Fruit fly (Drosophila melanogaster) whole organism, embryonic: ENCODE results near the gene CG42764.

Source experiments
- CG10267 ChIP-seq: fragments of 200-800 bp; sonication (Bioruptor generic); optimal IDR thresholded peaks from 2 replicates; lab custom pipeline; 2018; ENCODE audit warnings: missing biosample characterization, mild to moderate bottlenecking, missing genetic modification characterization, moderate library complexity
- CG10543 ChIP-seq: fragments of 200-800 bp; sonication (Bioruptor generic); optimal IDR thresholded peaks from 3 replicates; lab custom pipeline; 2017; ENCODE audit warnings: missing biosample characterization, mild to moderate bottlenecking, missing genetic modification characterization, moderate library complexity
- CG10654 ChIP-seq: fragments of 200-800 bp; sonication (Bioruptor generic); optimal IDR thresholded peaks from 2 replicates; lab custom pipeline; 2016; ENCODE audit warnings: missing biosample characterization, missing genetic modification characterization
- CG11085 ChIP-seq: fragments of 200-800 bp; sonication (Bioruptor generic); IDR thresholded peaks from 2 replicates; pipeline ENCODE4 v1.3.6; 2022; ENCODE audit warnings: missing biosample characterization, missing genetic modification characterization
- CG11560 ChIP-seq: fragments of 200-800 bp; sonication (Bioruptor generic); IDR thresholded peaks from 3 replicates; pipeline ENCODE4 v1.3.6; 2022; ENCODE audit warnings: missing biosample characterization, missing genetic modification characterization
- CG11723 ChIP-seq: fragments of 200-800 bp; sonication (Bioruptor generic); optimal IDR thresholded peaks from 2 replicates; lab custom pipeline; 2017; ENCODE audit warnings: missing biosample characterization, mild to moderate bottlenecking, missing genetic modification characterization
- CG12219 ChIP-seq: fragments of 200-800 bp; sonication (Bioruptor generic); optimal IDR thresholded peaks from 3 replicates; lab custom pipeline; 2018; ENCODE audit warnings: missing biosample characterization, mild to moderate bottlenecking, missing genetic modification characterization
- CG13424 ChIP-seq: fragments of 200-800 bp; sonication (Bioruptor generic); optimal IDR thresholded peaks from 2 replicates; lab custom pipeline; 2019; ENCODE audit warnings: missing biosample characterization, mild to moderate bottlenecking, missing genetic modification characterization, moderate library complexity
- CG13624 ChIP-seq: fragments of 200-800 bp; sonication (Bioruptor generic); optimal IDR thresholded peaks from 2 replicates; lab custom pipeline; 2016; ENCODE audit warnings: missing biosample characterization, missing genetic modification characterization
- CG14667 ChIP-seq: fragments of 200-800 bp; sonication (Bioruptor generic); IDR thresholded peaks from 2 replicates; pipeline ENCODE4 v1.3.6; 2022; ENCODE audit warnings: missing biosample characterization, missing genetic modification characterization
- CG15479 ChIP-seq: fragments of 200-800 bp; sonication (Bioruptor generic); optimal IDR thresholded peaks from 3 replicates; lab custom pipeline; 2019; ENCODE audit warnings: missing biosample characterization, mild to moderate bottlenecking, missing genetic modification characterization, moderate library complexity
- CG1647 ChIP-seq: fragments of 200-800 bp; sonication (Bioruptor generic); optimal IDR thresholded peaks from 3 replicates; lab custom pipeline; 2016; ENCODE audit warnings: missing biosample characterization, missing genetic modification characterization
- CG17568 ChIP-seq: fragments of 200-800 bp; sonication (Bioruptor generic); optimal IDR thresholded peaks from 2 replicates; lab custom pipeline; 2018; ENCODE audit warnings: missing biosample characterization, mild to moderate bottlenecking, missing genetic modification characterization, moderate library complexity
- CG17802 ChIP-seq: fragments of 200-800 bp; sonication (Bioruptor generic); optimal IDR thresholded peaks from 2 replicates; lab custom pipeline; 2018; ENCODE audit warnings: missing biosample characterization, mild to moderate bottlenecking, missing genetic modification characterization, moderate library complexity
- CG18764 ChIP-seq: fragments of 200-800 bp; sonication (Bioruptor generic); optimal IDR thresholded peaks from 3 replicates; lab custom pipeline; 2016; ENCODE audit warnings: missing biosample characterization, missing genetic modification characterization
- CG2678 ChIP-seq: fragments of 200-800 bp; sonication (Bioruptor generic); optimal IDR thresholded peaks from 3 replicates; lab custom pipeline; 2019; ENCODE audit warnings: missing biosample characterization, mild to moderate bottlenecking, missing genetic modification characterization, moderate library complexity
- CG34422 ChIP-seq: fragments of 200-800 bp; sonication (Bioruptor generic); IDR thresholded peaks from 3 replicates; pipeline ENCODE4 v1.3.6; 2022; ENCODE audit warnings: missing biosample characterization, missing genetic modification characterization
- CG3838 ChIP-seq: fragments of 200-800 bp; sonication (Bioruptor generic); optimal IDR thresholded peaks from 3 replicates; lab custom pipeline; 2016; ENCODE audit warnings: missing biosample characterization, missing genetic modification characterization
- CG42726 ChIP-seq: fragments of 200-800 bp; sonication (Bioruptor generic); IDR thresholded peaks from 2 replicates; pipeline ENCODE4 v1.3.6; 2022; ENCODE audit warnings: missing biosample characterization, missing genetic modification characterization; ENCODE audit not compliant: partially characterized antibody
- CG4328 ChIP-seq: fragments of 200-800 bp; sonication (Bioruptor generic); optimal IDR thresholded peaks from 3 replicates; lab custom pipeline; 2017; ENCODE audit warnings: missing biosample characterization, missing genetic modification reagents, missing genetic modification characterization
- CG4707 ChIP-seq: fragments of 200-800 bp; sonication (Bioruptor generic); optimal IDR thresholded peaks from 2 replicates; lab custom pipeline; 2018; ENCODE audit warnings: missing biosample characterization, mild to moderate bottlenecking, missing genetic modification characterization, moderate library complexity
- CG6689 ChIP-seq: fragments of 200-800 bp; sonication (Bioruptor generic); IDR thresholded peaks from 2 replicates; pipeline ENCODE4 v1.3.6; 2022; ENCODE audit warnings: missing biosample characterization, missing genetic modification characterization
- CG9876 ChIP-seq: fragments of 200-800 bp; sonication (Bioruptor generic); optimal IDR thresholded peaks from 2 replicates; lab custom pipeline; 2016; ENCODE audit warnings: missing biosample characterization, missing genetic modification characterization
- CrebB ChIP-seq: fragments of 200-800 bp; sonication (Bioruptor generic); optimal IDR thresholded peaks from 3 replicates; lab custom pipeline; 2018; ENCODE audit warnings: missing biosample characterization, mild to moderate bottlenecking, missing genetic modification characterization
- HLH3B ChIP-seq: fragments of 200-800 bp; sonication (Bioruptor generic); IDR thresholded peaks from 2 replicates; pipeline ENCODE4 v1.3.6; 2022; ENCODE audit warnings: missing biosample characterization, missing genetic modification characterization
- Hmx ChIP-seq: fragments of 200-800 bp; sonication (Bioruptor generic); optimal IDR thresholded peaks from 2 replicates; lab custom pipeline; 2016; ENCODE audit warnings: missing biosample characterization, missing genetic modification characterization
- Jarid2 ChIP-seq: fragments of 200-800 bp; sonication (Bioruptor generic); optimal IDR thresholded peaks from 3 replicates; lab custom pipeline; 2017; ENCODE audit warnings: mild to moderate bottlenecking, missing biosample characterization, missing genetic modification reagents, missing genetic modification characterization
- NK7.1 ChIP-seq: fragments of 200-800 bp; sonication (Bioruptor generic); optimal IDR thresholded peaks from 3 replicates; lab custom pipeline; 2016; ENCODE audit warnings: missing biosample characterization, missing genetic modification characterization
- Oaz ChIP-seq: fragments of 200-800 bp; sonication (Bioruptor generic); IDR thresholded peaks from 2 replicates; pipeline ENCODE4 v1.3.6; 2022; ENCODE audit warnings: missing biosample characterization, missing genetic modification characterization
- Optix ChIP-seq: fragments of 200-800 bp; sonication (Bioruptor generic); IDR thresholded peaks from 3 replicates; pipeline ENCODE4 v1.3.6; 2022; ENCODE audit warnings: missing biosample characterization, missing genetic modification characterization
- ac ChIP-seq: fragments of 200-800 bp; sonication (Bioruptor generic); optimal IDR thresholded peaks from 3 replicates; lab custom pipeline; 2017; ENCODE audit warnings: missing biosample characterization, mild to moderate bottlenecking, missing genetic modification characterization
- bbx ChIP-seq: fragments of 200-800 bp; sonication (Bioruptor generic); IDR thresholded peaks from 2 replicates; pipeline ENCODE4 v1.3.6; 2022; ENCODE audit warnings: missing biosample characterization, missing genetic modification characterization; ENCODE audit not compliant: partially characterized antibody
- btn ChIP-seq: fragments of 200-800 bp; sonication (Bioruptor generic); optimal IDR thresholded peaks from 2 replicates; lab custom pipeline; 2016; ENCODE audit warnings: missing biosample characterization, missing genetic modification characterization
- cato ChIP-seq: fragments of 200-800 bp; sonication (Bioruptor generic); optimal IDR thresholded peaks from 2 replicates; lab custom pipeline; 2016; ENCODE audit warnings: missing biosample characterization, missing genetic modification characterization, borderline replicate concordance
- chm ChIP-seq: fragments of 200-800 bp; sonication (Bioruptor generic); IDR thresholded peaks from 2 replicates; pipeline ENCODE4 v1.3.6; 2022; ENCODE audit warnings: missing biosample characterization, missing genetic modification characterization
- cwo ChIP-seq: fragments of 200-800 bp; sonication (Bioruptor generic); optimal IDR thresholded peaks from 3 replicates; lab custom pipeline; 2017; ENCODE audit warnings: missing biosample characterization, missing genetic modification characterization, mild to moderate bottlenecking, moderate library complexity, missing genetic modification reagents
- dati ChIP-seq: fragments of 200-800 bp; sonication (Bioruptor generic); IDR thresholded peaks from 2 replicates; pipeline ENCODE4 v1.3.6; 2022; ENCODE audit warnings: missing biosample characterization, missing genetic modification characterization
- dimm ChIP-seq: fragments of 200-800 bp; sonication (Bioruptor generic); IDR thresholded peaks from 2 replicates; pipeline ENCODE4 v1.3.6; 2022; ENCODE audit warnings: missing biosample characterization, missing genetic modification characterization
- emc ChIP-seq: fragments of 200-800 bp; sonication (Bioruptor generic); optimal IDR thresholded peaks from 2 replicates; lab custom pipeline; 2016; ENCODE audit warnings: missing biosample characterization, missing genetic modification characterization
- eyg ChIP-seq: fragments of 200-800 bp; sonication (Bioruptor generic); optimal IDR thresholded peaks from 3 replicates; lab custom pipeline; 2016; ENCODE audit warnings: missing biosample characterization, missing genetic modification characterization
- gcm ChIP-seq: fragments of 200-800 bp; sonication (Bioruptor generic); optimal IDR thresholded peaks from 2 replicates; lab custom pipeline; 2019; ENCODE audit warnings: missing biosample characterization, mild to moderate bottlenecking, missing genetic modification characterization, moderate library complexity
- hb ChIP-seq: fragments of 200-800 bp; sonication (Bioruptor generic); IDR thresholded peaks from 3 replicates; pipeline ENCODE4 v1.3.6; 2022; ENCODE audit warnings: missing biosample characterization, missing genetic modification characterization; ENCODE audit not compliant: partially characterized antibody
- knrl ChIP-seq: fragments of 200-800 bp; sonication (Bioruptor generic); IDR thresholded peaks from 3 replicates; pipeline ENCODE4 v1.3.6; 2022; ENCODE audit warnings: missing biosample characterization, missing genetic modification characterization; ENCODE audit not compliant: partially characterized antibody
- lbe ChIP-seq: fragments of 200-800 bp; sonication (Bioruptor generic); optimal IDR thresholded peaks from 2 replicates; lab custom pipeline; 2016; ENCODE audit warnings: missing biosample characterization, mild to moderate bottlenecking, missing genetic modification characterization
- phol ChIP-seq: fragments of 200-800 bp; sonication (Bioruptor generic); optimal IDR thresholded peaks from 3 replicates; lab custom pipeline; 2018; ENCODE audit warnings: missing biosample characterization, mild to moderate bottlenecking, missing genetic modification characterization, moderate library complexity
- sens-2 ChIP-seq: fragments of 200-800 bp; sonication (Bioruptor generic); IDR thresholded peaks from 2 replicates; pipeline ENCODE4 v1.3.6; 2022; ENCODE audit warnings: missing biosample characterization, missing genetic modification characterization
- trem ChIP-seq: fragments of 200-800 bp; optimal IDR thresholded peaks from 3 replicates; lab custom pipeline; 2019; ENCODE audit warnings: missing biosample characterization, mild to moderate bottlenecking, missing genetic modification characterization, moderate library complexity
- vnd ChIP-seq: fragments of 200-800 bp; sonication (Bioruptor generic); IDR thresholded peaks from 3 replicates; pipeline ENCODE4 v1.3.6; 2022; ENCODE audit warnings: missing biosample characterization, missing genetic modification characterization; ENCODE audit not compliant: partially characterized antibody

The CG42764 gene

dm6 chr3L:20444815-20445519 is 20.9 kb downstream of the CG42764 start (continued):
- TF ChIP-seq CG9876 (GFP tag; lab: Kevin White, UChicago) = no peak
- peak; percentile 88 for TF ChIP-seq Optix (GFP tag; lab: Robert Waterston, UW)
- peak; percentile 69 for TF ChIP-seq CrebB (tag; lab: Kevin White, UChicago)
- TF ChIP-seq eyg = peak; percentile 49
- TF ChIP-seq ac (GFP tag; lab: Kevin White, UChicago) = no peak
- 0 out of 3 replicates have a peak, but pooled peaks have one; percentile 15 for TF ChIP-seq hb (GFP tag; lab: Robert Waterston, UW)
- TF ChIP-seq CG13624 (GFP tag; lab: Kevin White, UChicago) = peak; percentile 16
- peak; percentile 35; the same call in 1 of the 3 replicates for TF ChIP-seq knrl
- TF ChIP-seq vnd (GFP tag; lab: Robert Waterston, UW) = no peak
- TF ChIP-seq CG11560 = 0 out of 3 replicates have a peak, but pooled peaks have one; percentile 48
- peak; percentile 82 for TF ChIP-seq CG13424 (tag; lab: Kevin White, UChicago)
- peak; percentile 90 for TF ChIP-seq HLH3B (GFP tag; lab: Robert Waterston, UW)
- TF ChIP-seq CG17802 (tag; lab: Kevin White, UChicago) = peak; percentile 43
- peak; percentile 74; the same call in 1 of the 2 replicates for TF ChIP-seq dati (GFP tag; lab: Robert Waterston, UW)
- no peak for TF ChIP-seq emc
- TF ChIP-seq bbx (GFP tag; lab: Robert Waterston, UW) = 0 out of 2 replicates have a peak, but pooled peaks have one; percentile 32
- TF ChIP-seq sens-2 (GFP tag; lab: Robert Waterston, UW) = peak; percentile 72
- TF ChIP-seq CG42726 (GFP tag; lab: Robert Waterston, UW) = no peak
- TF ChIP-seq CG11085 = peak; percentile 73
- no peak for TF ChIP-seq Hmx
- TF ChIP-seq phol (tag; lab: Kevin White, UChicago) = peak; percentile 83
- peak; percentile 89 for TF ChIP-seq CG2678
- TF ChIP-seq CG4707 (GFP tag; lab: Kevin White, UChicago) = peak; percentile 66
- TF ChIP-seq CG1647 (GFP tag; lab: Kevin White, UChicago) = no peak
- peak; percentile 9 for TF ChIP-seq CG10543 (GFP tag; lab: Kevin White, UChicago)
- peak; percentile 93 for TF ChIP-seq chm (GFP tag; lab: Robert Waterston, UW)
- peak; percentile 69 for TF ChIP-seq CG18764 (GFP tag; lab: Kevin White, UChicago)
- TF ChIP-seq CG10654 (GFP tag; lab: Kevin White, UChicago) = peak; percentile 75
- TF ChIP-seq btn = no peak
- peak; percentile 85 for TF ChIP-seq Oaz (GFP tag; lab: Robert Waterston, UW)
- TF ChIP-seq CG4328 (GFP tag; lab: Kevin White, UChicago) = peak; percentile 50
- peak; percentile 82 for TF ChIP-seq CG14667 (GFP tag; lab: Robert Waterston, UW)
- TF ChIP-seq CG15479 (GFP tag; lab: Kevin White, UChicago) = no peak
- no peak for TF ChIP-seq NK7.1
- peak; percentile 73 for TF ChIP-seq gcm (GFP tag; lab: Kevin White, UChicago)
- no peak for TF ChIP-seq CG3838 (GFP tag; lab: Kevin White, UChicago)
- TF ChIP-seq CG12219 (GFP tag; lab: Kevin White, UChicago) = peak; percentile 83
- peak; percentile 71 for TF ChIP-seq trem (tag; lab: Kevin White, UChicago)
- peak; percentile 79 for TF ChIP-seq CG17568 (GFP tag; lab: Kevin White, UChicago)
- TF ChIP-seq CG34422 (GFP tag; lab: Robert Waterston, UW) = peak; percentile 94
- peak; percentile 54 for TF ChIP-seq CG11723 (GFP tag; lab: Kevin White, UChicago)
- TF ChIP-seq Jarid2 = peak; percentile 65
- TF ChIP-seq dimm = peak; percentile 66; the same call in 1 of the 2 replicates
- peak; percentile 84 for TF ChIP-seq cwo (GFP tag; lab: Kevin White, UChicago)
- TF ChIP-seq lbe (GFP tag; lab: Kevin White, UChicago) = peak; percentile 91
- TF ChIP-seq CG6689 (GFP tag; lab: Robert Waterston, UW) = peak; percentile 91
- TF ChIP-seq CG10267 (tag; lab: Kevin White, UChicago) = peak; percentile 79
- peak; percentile 64 for TF ChIP-seq cato (GFP tag; lab: Kevin White, UChicago)
